Worm (Caenorhabditis elegans) whole organism, L2 larva: ENCODE measurements around the gene tbx-31.

Experiments
- F13H6.1 ChIP-seq: sonication (generic microtip); optimal IDR thresholded peaks from 2 replicates; lab custom pipeline; 2016; ENCODE audit warnings: missing genetic modification characterization, missing compliant biosample characterization
- R02D3.7 ChIP-seq: fragments of 150-350 bp; optimal IDR thresholded peaks from 2 replicates; lab custom pipeline; 2014; ENCODE audit warnings: missing biosample characterization, missing genetic modification characterization
- lin-11 ChIP-seq: fragments of 150-350 bp; sonication (generic microtip); optimal IDR thresholded peaks from 2 replicates; lab custom pipeline; 2014; ENCODE audit warnings: missing biosample characterization, missing genetic modification characterization, inconsistent platforms, mixed read lengths
- mbf-1 ChIP-seq: sonication (generic microtip); optimal IDR thresholded peaks from 2 replicates; lab custom pipeline; 2017; ENCODE audit warnings: missing biosample characterization, missing genetic modification characterization
- nhr-11 ChIP-seq: fragments of 150-350 bp; optimal IDR thresholded peaks from 2 replicates; lab custom pipeline; 2014; ENCODE audit warnings: missing biosample characterization, missing genetic modification characterization
- peb-1 ChIP-seq: fragments of 150-350 bp; optimal IDR thresholded peaks from 2 replicates; lab custom pipeline; 2014; ENCODE audit warnings: missing biosample characterization, missing genetic modification characterization
- unc-55 ChIP-seq: fragments of 150-350 bp; sonication (generic microtip); optimal IDR thresholded peaks from 3 replicates; lab custom pipeline; 2014; ENCODE audit warnings: missing biosample characterization, missing genetic modification reagents, missing genetic modification characterization
- ztf-1 ChIP-seq: fragments of 200-800 bp; sonication (Bioruptor generic); conservative IDR thresholded peaks from 2 replicates; pipeline ENCODE4 v1.3.6; 2022; ENCODE audit warnings: missing genetic modification characterization, missing compliant biosample characterization
- ztf-11 ChIP-seq: sonication (generic microtip); optimal IDR thresholded peaks from 2 replicates; lab custom pipeline; 2017; ENCODE audit warnings: missing biosample characterization, missing genetic modification characterization

tbx-31 gene

DNA sequence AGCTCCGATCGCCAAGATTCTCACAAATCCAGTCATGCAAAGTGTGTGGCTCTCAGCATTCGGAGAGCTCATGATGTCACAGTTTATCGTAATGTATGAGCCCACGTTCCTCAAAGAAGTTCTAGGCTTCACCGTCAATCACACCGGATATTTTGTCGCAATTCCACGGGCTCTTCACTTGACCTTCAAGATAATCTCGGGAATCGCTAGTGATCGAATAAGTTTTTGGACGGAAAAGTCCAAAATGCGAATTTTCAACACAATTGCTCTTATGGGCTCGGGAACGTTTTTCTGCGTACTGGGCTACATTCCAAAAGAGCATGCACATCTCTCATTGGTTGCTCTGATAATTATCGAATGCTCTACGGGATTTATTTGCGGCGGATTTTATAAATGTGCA is 50.9 kb downstream of the tbx-31 start:
- TF ChIP-seq F13H6.1 (tag; lab: Kevin White, UChicago): no peak
- no peak for TF ChIP-seq ztf-1 (GFP tag; lab: Robert Waterston, UW)
- TF ChIP-seq unc-55: no peak
- TF ChIP-seq nhr-11 (tag; lab: Kevin White, UChicago): no peak
- no peak for TF ChIP-seq lin-11
- no peak for TF ChIP-seq peb-1 (tag; lab: Kevin White, UChicago)
- no peak for TF ChIP-seq mbf-1 (tag; lab: Kevin White, UChicago)
- no peak for TF ChIP-seq ztf-11 (tag; lab: Kevin White, UChicago)
- no peak for TF ChIP-seq R02D3.7 (tag; lab: Kevin White, UChicago)
